Fruit fly (Drosophila melanogaster) whole organism, prepupa: ENCODE results near the gene CG32576.

Source experiments
- CG11762 ChIP-seq: fragments of 200-800 bp; sonication (Bioruptor generic); optimal IDR thresholded peaks from 3 replicates; lab custom pipeline; 2016; ENCODE audit warnings: missing biosample characterization, missing genetic modification characterization; ENCODE audit not compliant: insufficient read depth
- CG11902 ChIP-seq: fragments of 200-800 bp; sonication (Bioruptor generic); optimal IDR thresholded peaks from 3 replicates; lab custom pipeline; 2016; ENCODE audit warnings: missing biosample characterization, missing genetic modification characterization
- CG1621 ChIP-seq: fragments of 200-800 bp; sonication (Bioruptor generic); optimal IDR thresholded peaks from 3 replicates; lab custom pipeline; 2018; ENCODE audit warnings: missing biosample characterization, mild to moderate bottlenecking, missing genetic modification characterization
- CG16779 ChIP-seq: fragments of 200-800 bp; sonication (Bioruptor generic); optimal IDR thresholded peaks from 3 replicates; lab custom pipeline; 2017; ENCODE audit warnings: missing biosample characterization, mild to moderate bottlenecking, missing genetic modification characterization
- CG3919 ChIP-seq: fragments of 200-800 bp; sonication (Bioruptor generic); optimal IDR thresholded peaks from 3 replicates; lab custom pipeline; 2016; ENCODE audit warnings: missing biosample characterization, missing genetic modification characterization
- CG4318 ChIP-seq: fragments of 200-800 bp; sonication (Bioruptor generic); optimal IDR thresholded peaks from 3 replicates; lab custom pipeline; 2017; ENCODE audit warnings: missing biosample characterization, mild to moderate bottlenecking, missing genetic modification characterization
- CG6163 ChIP-seq: fragments of 200-800 bp; sonication (Bioruptor generic); IDR thresholded peaks from 3 replicates; pipeline ENCODE4 v1.3.6; 2022; ENCODE audit warnings: missing biosample characterization, missing genetic modification characterization
- CG6854 ChIP-seq: fragments of 200-800 bp; sonication (Bioruptor generic); optimal IDR thresholded peaks from 2 replicates; lab custom pipeline; 2017; ENCODE audit warnings: missing biosample characterization, mild to moderate bottlenecking, missing genetic modification characterization
- Ets21C ChIP-seq: fragments of 200-800 bp; sonication (Bioruptor generic); optimal IDR thresholded peaks from 3 replicates; lab custom pipeline; 2016; ENCODE audit warnings: missing biosample characterization, missing genetic modification characterization
- Gug ChIP-seq: fragments of 200-800 bp; sonication (Bioruptor generic); IDR thresholded peaks from 2 replicates; pipeline ENCODE4 v1.3.6; 2022; ENCODE audit warnings: missing biosample characterization, missing genetic modification characterization
- Lpt ChIP-seq: fragments of 200-800 bp; sonication (Bioruptor generic); optimal IDR thresholded peaks from 3 replicates; lab custom pipeline; 2016; ENCODE audit warnings: missing biosample characterization, missing genetic modification characterization
- Sox15 ChIP-seq: fragments of 200-800 bp; sonication (Bioruptor generic); optimal IDR thresholded peaks from 3 replicates; lab custom pipeline; 2016; ENCODE audit warnings: missing biosample characterization, missing genetic modification characterization
- eg ChIP-seq: fragments of 200-800 bp; sonication (Bioruptor generic); IDR thresholded peaks from 3 replicates; pipeline ENCODE4 v1.3.6; 2022; ENCODE audit warnings: missing biosample characterization, missing genetic modification characterization
- pdm3 ChIP-seq: fragments of 200-800 bp; sonication (Bioruptor generic); optimal IDR thresholded peaks from 3 replicates; lab custom pipeline; 2016; ENCODE audit warnings: missing biosample characterization, missing genetic modification characterization

- no peak for TF ChIP-seq CG6854 (GFP tag; lab: Kevin White, UChicago)
- no peak for TF ChIP-seq CG1621 (tag; lab: Kevin White, UChicago)
- no peak for TF ChIP-seq CG11762
- no peak for TF ChIP-seq CG4318 (GFP tag; lab: Kevin White, UChicago)
- no peak for TF ChIP-seq CG16779 (tag; lab: Kevin White, UChicago)
- no peak for TF ChIP-seq Gug (GFP tag; lab: Robert Waterston, UW)
- TF ChIP-seq pdm3 (GFP tag; lab: Kevin White, UChicago), result no peak
- TF ChIP-seq CG3919 (GFP tag; lab: Kevin White, UChicago), result no peak
- no peak for TF ChIP-seq CG6163
- no peak for TF ChIP-seq Sox15 (GFP tag; lab: Kevin White, UChicago)
- no peak for TF ChIP-seq Ets21C (GFP tag; lab: Kevin White, UChicago)
- no peak for TF ChIP-seq Lpt (GFP tag; lab: Kevin White, UChicago)
- no peak for TF ChIP-seq CG11902 (GFP tag; lab: Kevin White, UChicago)
- no peak for TF ChIP-seq eg (GFP tag; lab: Robert Waterston, UW)
Measured at dm6 chrX:16308310-16308918, 20.1 kb upstream of the CG32576 start, which contains the start of gene Had1.
